Fruit fly (Drosophila melanogaster): Measurements from ENCODE around the gene RSG7.

Gene RSG7

DNA sequence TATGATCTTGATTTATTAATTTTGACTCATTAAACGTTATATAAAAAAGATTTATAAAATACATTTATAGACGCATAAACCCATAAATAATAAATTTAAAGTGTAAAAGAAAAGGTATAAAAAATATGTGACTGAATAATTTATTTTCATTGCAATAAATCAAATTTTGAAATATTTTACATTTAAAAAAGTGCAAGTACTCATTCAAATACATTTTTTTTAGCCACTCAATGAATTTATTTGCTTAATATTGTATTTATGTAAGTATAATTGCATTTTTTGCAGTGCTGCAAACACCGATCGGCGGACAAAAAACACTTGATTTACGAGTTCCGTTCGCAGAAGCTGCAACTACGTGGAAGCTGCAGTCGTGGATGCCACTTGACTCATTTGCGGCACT, 15.5 kb upstream of the RSG7 start:
- TF ChIP-seq Pif1A (GFP tag; optimal IDR thresholded peaks at IDR 0.05) (no peak), CG8159 (tag; optimal IDR thresholded peaks at IDR 0.05) (peak; percentile 38), rn (GFP tag; IDR thresholded peaks at IDR 0.05) (no peak), CG9948 (tag; optimal IDR thresholded peaks at IDR 0.05) (peak; percentile 22), CG15710 (tag; optimal IDR thresholded peaks at IDR 0.05) (peak; percentile 16), CG8301 (tag; optimal IDR thresholded peaks at IDR 0.05) (peak; percentile 12), CG14655 (GFP tag; optimal IDR thresholded peaks at IDR 0.05) (peak; percentile 39), Pif1B (GFP tag; optimal IDR thresholded peaks at IDR 0.05) (no peak)

DNA sequence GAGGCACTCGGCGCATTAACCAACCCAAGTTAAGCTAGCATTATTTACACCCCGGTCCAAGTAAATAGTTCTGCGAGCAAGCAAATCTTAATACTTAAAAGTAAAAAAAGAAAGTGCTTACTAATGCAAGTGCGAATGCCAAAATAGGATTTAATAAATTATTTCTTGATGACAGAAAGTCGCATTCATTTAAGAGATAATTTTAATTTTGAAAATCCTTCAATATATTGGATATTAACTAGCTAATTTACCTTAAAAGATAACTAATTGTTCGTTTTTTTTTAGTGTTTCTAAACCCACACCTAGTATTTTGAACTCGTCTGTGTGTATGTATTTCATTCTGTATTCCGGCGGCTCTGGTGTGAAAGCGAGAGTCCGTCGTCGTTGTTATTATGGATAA, 10.5 kb upstream of the RSG7 start:
- peak; percentile 15 for TF ChIP-seq Pif1A (GFP tag; optimal IDR thresholded peaks at IDR 0.05)
- peak; percentile 26 for TF ChIP-seq CG8301 (tag; optimal IDR thresholded peaks at IDR 0.05)
- no peak for TF ChIP-seq rn (GFP tag; IDR thresholded peaks at IDR 0.05)
- no peak for TF ChIP-seq CG34367 (tag; optimal IDR thresholded peaks at IDR 0.05)
- peak; percentile 23 for TF ChIP-seq CG14655 (GFP tag; optimal IDR thresholded peaks at IDR 0.05)
- peak; percentile 14; the same call in 1 of the 2 replicates for TF ChIP-seq CG12605 (GFP tag; IDR thresholded peaks at IDR 0.05)
- no peak for TF ChIP-seq CG4496 (GFP tag; IDR thresholded peaks at IDR 0.05)
- TF ChIP-seq D1 (tag; optimal IDR thresholded peaks at IDR 0.05), result no peak
- peak; percentile 69 for TF ChIP-seq CG32121 (GFP tag; IDR thresholded peaks at IDR 0.05)

DNA sequence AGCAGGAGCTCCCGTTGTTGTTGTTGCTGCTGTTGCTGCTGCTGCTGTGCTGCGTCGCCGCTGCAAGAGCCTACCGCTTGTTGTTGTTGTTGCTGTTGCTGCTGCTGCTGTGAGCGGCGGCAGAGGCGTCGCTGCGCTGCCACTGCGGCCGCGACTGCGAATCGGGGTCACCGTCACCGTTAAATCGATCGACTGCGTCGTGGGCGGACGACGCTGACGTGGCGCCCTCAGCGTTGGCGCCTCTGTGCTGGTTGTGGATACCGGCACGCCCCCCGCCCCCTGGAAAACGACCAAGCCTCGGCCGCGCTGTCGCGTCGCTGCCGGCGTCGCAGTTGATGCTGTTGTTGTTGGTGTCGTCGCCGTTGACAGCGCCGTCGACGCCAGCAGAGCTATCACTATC, 5.3 kb upstream of the RSG7 start:
- no peak for TF ChIP-seq D1 (tag; optimal IDR thresholded peaks at IDR 0.05)
- TF ChIP-seq CG4496 (GFP tag; IDR thresholded peaks at IDR 0.05), result no peak
- TF ChIP-seq CG8301 (tag; optimal IDR thresholded peaks at IDR 0.05), result no peak
- no peak for TF ChIP-seq Ets98B (GFP tag; IDR thresholded peaks at IDR 0.05)
- TF ChIP-seq fd96Ca (GFP tag; IDR thresholded peaks at IDR 0.05), result no peak
- TF ChIP-seq CG12605 (GFP tag; IDR thresholded peaks at IDR 0.05), result no peak
- no peak for TF ChIP-seq CG15710 (tag; optimal IDR thresholded peaks at IDR 0.05)

- TF ChIP-seq fd96Ca (GFP tag; IDR thresholded peaks at IDR 0.05), result no peak
- peak; percentile 43; the same call in 2 of the 3 replicates for TF ChIP-seq CG4496 (GFP tag; IDR thresholded peaks at IDR 0.05)
- TF ChIP-seq CG15710 (tag; optimal IDR thresholded peaks at IDR 0.05), result no peak
- TF ChIP-seq CG32121 (GFP tag; IDR thresholded peaks at IDR 0.05), result no peak
- TF ChIP-seq CG17806 (tag; optimal IDR thresholded peaks at IDR 0.05), result peak; percentile 4
- TF ChIP-seq CG14655 (GFP tag; optimal IDR thresholded peaks at IDR 0.05), result no peak
- TF ChIP-seq D1 (tag; optimal IDR thresholded peaks at IDR 0.05), result no peak
- no peak for TF ChIP-seq rn (GFP tag; IDR thresholded peaks at IDR 0.05)
- peak; percentile 9 for TF ChIP-seq CG8159 (tag; optimal IDR thresholded peaks at IDR 0.05)
- peak; percentile 19; the same call in 1 of the 2 replicates for TF ChIP-seq Ets98B (GFP tag; IDR thresholded peaks at IDR 0.05)
- TF ChIP-seq CG8301 (tag; optimal IDR thresholded peaks at IDR 0.05), result no peak
Measured at dm6 chrX:16848978-16849377, 4.7 kb upstream of the RSG7 start.

- TF ChIP-seq gl (tag; optimal IDR thresholded peaks at IDR 0.05) (no peak), Pif1B (GFP tag; optimal IDR thresholded peaks at IDR 0.05) (no peak), EcR (GFP tag; optimal IDR thresholded peaks at IDR 0.05) (no peak), fd96Ca (GFP tag; IDR thresholded peaks at IDR 0.05) (no peak), CG15710 (tag; optimal IDR thresholded peaks at IDR 0.05) (no peak)
Measured at dm6 chrX:16846575-16846974, 2.3 kb upstream of the RSG7 start.

dm6 chrX:16839905-16840304, 4.3 kb downstream of the RSG7 start:
- TF ChIP-seq CG17806 (tag; optimal IDR thresholded peaks at IDR 0.05) (no peak), CG8301 (tag; optimal IDR thresholded peaks at IDR 0.05) (no peak), Pif1B (GFP tag; optimal IDR thresholded peaks at IDR 0.05) (no peak), CG13204 (GFP tag; optimal IDR thresholded peaks at IDR 0.05) (no peak), CG14655 (GFP tag; optimal IDR thresholded peaks at IDR 0.05) (no peak), Snoo (tag; optimal IDR thresholded peaks at IDR 0.05) (no peak), D1 (tag; optimal IDR thresholded peaks at IDR 0.05) (peak; percentile 39), CG15710 (tag; optimal IDR thresholded peaks at IDR 0.05) (no peak)

DNA sequence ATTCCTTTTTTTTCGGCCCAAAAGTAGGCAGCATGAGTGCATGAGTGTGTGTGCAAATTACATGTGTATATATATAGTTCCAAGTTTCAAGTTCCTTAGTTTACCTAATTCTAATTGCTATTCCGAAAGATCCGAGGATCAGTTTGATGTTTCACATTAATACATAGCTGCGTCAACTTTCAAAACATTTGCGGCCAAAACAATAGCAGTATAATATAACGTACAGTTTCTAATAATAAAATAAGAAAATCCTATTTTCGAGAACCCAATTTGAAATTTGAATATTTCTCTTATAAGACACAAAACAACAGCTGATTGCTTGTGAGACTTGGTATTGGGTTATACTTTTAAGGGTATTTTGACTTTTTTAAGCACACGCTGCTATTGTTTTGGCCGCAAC, 5.2 kb downstream of the RSG7 start:
- TF ChIP-seq CG8301 (tag; optimal IDR thresholded peaks at IDR 0.05) (peak; percentile 4), CG14655 (GFP tag; optimal IDR thresholded peaks at IDR 0.05) (peak; percentile 3), Ets98B (GFP tag; IDR thresholded peaks at IDR 0.05) (no peak)

dm6 chrX:16837588-16838178, 6.5 kb downstream of the RSG7 start:
- TF ChIP-seq fd96Ca (GFP tag; IDR thresholded peaks at IDR 0.05), result 0 out of 3 replicates have a peak, but pooled peaks have one; percentile 24
- TF ChIP-seq gl (tag; optimal IDR thresholded peaks at IDR 0.05), result no peak
- no peak for TF ChIP-seq D1 (tag; optimal IDR thresholded peaks at IDR 0.05)
- TF ChIP-seq CG34367 (tag; optimal IDR thresholded peaks at IDR 0.05), result no peak

All from whole organism, pupa.